Worm (Caenorhabditis elegans): Measurements from ENCODE around the gene ZK809.1.

ce11 chrIV:11645354-11645753, 3.5 kb downstream of the ZK809.1 start:
- no peak for TF ChIP-seq ztf-29 (GFP tag; IDR thresholded peaks at IDR 0.05)
- TF ChIP-seq tab-1 (GFP tag; IDR thresholded peaks at IDR 0.05), result no peak
- TF ChIP-seq klf-2 (GFP tag; conservative IDR thresholded peaks at IDR 0.05), result no peak
- no peak for TF ChIP-seq cog-1 (tag; optimal IDR thresholded peaks at IDR 0.05)
